Fruit fly (Drosophila melanogaster) whole organism: Measurements from ENCODE around the gene CG34028.

Experiments used
- CG8478 ChIP-seq: fragments of >200 bp; optimal IDR thresholded peaks from 2 replicates; lab custom pipeline; 2018; ENCODE audit warnings: inconsistent platforms
- Dll ChIP-seq: fragments of >200 bp; optimal IDR thresholded peaks from 2 replicates; lab custom pipeline; 2017
- EcR ChIP-seq, 2 experiments: fragments of >200 bp; optimal IDR thresholded peaks; 2 replicates each; lab custom pipeline; 2017; ENCODE audit warnings: missing biosample characterization in 2 of 2, missing genetic modification characterization in 2 of 2, missing genetic modification reagents in 2 of 2
- pan ChIP-seq: fragments of >200 bp; optimal IDR thresholded peaks from 2 replicates; lab custom pipeline; 2017
- psq ChIP-seq: fragments of >200 bp; optimal IDR thresholded peaks from 2 replicates; lab custom pipeline; 2017
- usp ChIP-seq: fragments of >200 bp; optimal IDR thresholded peaks from 2 replicates; lab custom pipeline; 2017; ENCODE audit warnings: missing biosample characterization, missing genetic modification characterization, mixed read lengths

CG34028 gene

DNA sequence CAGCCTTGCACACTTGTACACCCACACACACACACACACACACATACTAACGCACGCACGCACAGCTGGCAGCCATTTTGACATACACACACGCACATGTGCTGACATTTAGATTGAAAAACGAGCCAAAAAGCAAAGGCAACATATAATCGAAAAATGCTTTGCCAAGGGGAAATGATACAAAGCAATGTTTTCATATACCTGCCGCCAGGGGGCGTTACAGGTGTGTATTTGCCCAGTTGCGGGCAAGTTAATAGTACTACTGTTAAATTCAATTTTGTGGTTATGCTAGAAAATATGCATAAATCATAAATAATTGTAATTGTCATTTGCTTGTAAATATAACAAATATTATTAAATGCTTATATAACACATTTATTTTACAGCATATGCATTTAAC lies 21.1 kb downstream of the CG34028 start:
- TF ChIP-seq CG8478 (lab: Kevin White, UChicago) (no peak), usp (no peak), Dll (no peak), psq (lab: Kevin White, UChicago) (no peak), EcR (GFP tag; optimal IDR thresholded peaks at IDR 0.05; lab: Kevin White, UChicago) (no peak), pan (lab: Kevin White, UChicago) (no peak)

DNA sequence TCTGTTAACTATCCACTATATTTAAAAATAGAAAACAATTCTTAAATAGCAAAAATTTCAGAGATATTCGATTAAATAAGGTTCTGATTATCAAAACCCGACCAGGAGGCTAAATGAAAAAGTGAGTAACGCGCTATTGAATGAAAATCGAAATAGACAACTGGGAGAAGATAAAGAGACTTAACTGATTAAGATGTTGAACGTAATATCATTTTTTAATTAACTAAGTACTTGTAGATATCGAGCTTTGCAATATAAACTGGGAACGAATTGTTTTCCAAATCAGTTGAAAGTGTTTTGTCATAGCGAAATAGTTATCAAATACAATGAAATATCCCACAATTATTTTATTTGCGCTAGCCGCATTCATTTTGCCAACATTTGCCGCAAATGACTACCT lies 22.2 kb downstream of the CG34028 start, which contains the start of gene CG34026:
TSS of gene CG34026 (plus strand) at position 301 of the 400 bp plus-strand sequence.
- TF ChIP-seq psq (lab: Kevin White, UChicago), result no peak
- no peak for TF ChIP-seq CG8478 (lab: Kevin White, UChicago)
- TF ChIP-seq EcR (GFP tag; optimal IDR thresholded peaks at IDR 0.05; lab: Kevin White, UChicago), result no peak
- no peak for TF ChIP-seq pan (lab: Kevin White, UChicago)
- no peak for TF ChIP-seq usp
- TF ChIP-seq Dll, result no peak

DNA sequence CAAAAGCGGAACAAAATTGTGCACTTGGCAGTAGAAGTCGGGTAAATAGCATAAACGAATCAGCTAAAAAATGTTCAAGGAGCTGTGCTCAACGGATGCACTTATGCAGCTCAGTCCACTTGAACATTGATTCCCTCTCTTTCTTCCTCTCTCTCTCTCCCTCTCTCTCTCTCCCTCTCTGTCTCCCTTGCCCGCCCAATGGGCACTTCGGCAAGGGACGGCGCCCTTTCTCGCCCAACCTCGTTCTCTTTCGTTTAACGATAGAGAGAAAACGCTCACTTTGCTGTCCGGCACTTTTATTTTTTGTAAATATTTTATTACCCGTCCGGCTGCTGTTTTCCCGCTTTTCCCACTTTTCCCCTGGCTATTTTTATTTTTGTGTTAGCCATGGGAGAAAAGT lies 33.1 kb downstream of the CG34028 start:
- TF ChIP-seq CG8478 (lab: Kevin White, UChicago), result no peak
- TF ChIP-seq Dll, result no peak
- no peak for TF ChIP-seq pan (lab: Kevin White, UChicago)
- TF ChIP-seq EcR (GFP tag; optimal IDR thresholded peaks at IDR 0.05; lab: Kevin White, UChicago), result no peak
- TF ChIP-seq usp, result no peak
- no peak for TF ChIP-seq psq (lab: Kevin White, UChicago)

DNA sequence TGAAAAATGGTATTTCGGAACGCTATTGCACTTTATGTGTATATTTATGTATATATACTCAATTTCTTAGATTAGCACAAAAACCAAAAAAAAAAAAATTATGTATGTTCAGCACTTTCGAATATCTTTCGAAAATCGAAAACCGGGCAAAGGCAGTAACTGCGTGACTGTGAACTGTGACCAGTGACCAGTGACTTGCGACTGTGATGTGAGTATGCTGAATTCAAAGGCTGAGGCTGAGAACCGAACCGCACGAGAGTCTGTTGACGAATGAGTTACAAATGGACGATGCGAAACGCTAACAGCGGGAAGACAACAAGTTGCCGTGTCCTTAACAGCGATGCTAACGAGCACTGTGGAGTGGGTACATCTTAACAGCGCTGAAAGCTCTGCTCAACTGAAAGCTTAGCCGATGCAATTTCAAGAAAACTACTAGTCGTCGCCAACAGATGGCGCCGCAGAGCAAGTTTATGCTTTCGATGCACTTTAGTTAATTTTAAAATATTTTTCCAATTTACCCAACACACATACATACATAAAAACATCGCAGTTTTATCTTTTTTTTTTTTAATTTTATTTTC lies 39.3 kb downstream of the CG34028 start, which contains the start of gene CG32700:
TSS of gene CG32700 (minus strand) at position 274 of the 581 bp plus-strand sequence.
- TF ChIP-seq pan (lab: Kevin White, UChicago), result no peak
- TF ChIP-seq psq (lab: Kevin White, UChicago), result no peak
- TF ChIP-seq usp, result no peak
- TF ChIP-seq Dll, result no peak
- TF ChIP-seq CG8478 (lab: Kevin White, UChicago), result no peak
- no peak for TF ChIP-seq EcR (GFP tag; optimal IDR thresholded peaks at IDR 0.05; lab: Kevin White, UChicago)

DNA sequence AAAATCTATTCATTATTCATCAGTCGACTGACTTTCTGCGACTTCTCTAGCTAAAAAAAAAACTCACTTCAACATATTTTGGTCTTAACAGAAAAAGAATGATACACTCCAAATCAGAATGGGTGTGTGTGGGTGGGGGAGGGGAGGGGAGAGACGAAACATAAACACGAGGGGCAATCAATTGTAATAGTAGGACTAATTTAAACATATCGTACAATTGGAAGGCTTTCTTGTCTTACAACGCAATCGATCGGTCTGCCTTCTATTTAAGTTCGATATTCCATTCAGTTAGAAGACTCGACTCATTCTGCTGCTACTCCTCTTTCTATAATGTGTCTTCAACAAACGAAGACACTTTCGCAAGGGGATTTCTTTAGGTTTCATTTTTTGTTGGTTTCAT lies 39.9 kb downstream of the CG34028 start:
- no peak for TF ChIP-seq EcR (GFP tag; optimal IDR thresholded peaks at IDR 0.05; lab: Kevin White, UChicago)
- no peak for TF ChIP-seq usp
- TF ChIP-seq CG8478 (lab: Kevin White, UChicago), result no peak
- no peak for TF ChIP-seq pan (lab: Kevin White, UChicago)
- TF ChIP-seq psq (lab: Kevin White, UChicago), result no peak
- no peak for TF ChIP-seq Dll

DNA sequence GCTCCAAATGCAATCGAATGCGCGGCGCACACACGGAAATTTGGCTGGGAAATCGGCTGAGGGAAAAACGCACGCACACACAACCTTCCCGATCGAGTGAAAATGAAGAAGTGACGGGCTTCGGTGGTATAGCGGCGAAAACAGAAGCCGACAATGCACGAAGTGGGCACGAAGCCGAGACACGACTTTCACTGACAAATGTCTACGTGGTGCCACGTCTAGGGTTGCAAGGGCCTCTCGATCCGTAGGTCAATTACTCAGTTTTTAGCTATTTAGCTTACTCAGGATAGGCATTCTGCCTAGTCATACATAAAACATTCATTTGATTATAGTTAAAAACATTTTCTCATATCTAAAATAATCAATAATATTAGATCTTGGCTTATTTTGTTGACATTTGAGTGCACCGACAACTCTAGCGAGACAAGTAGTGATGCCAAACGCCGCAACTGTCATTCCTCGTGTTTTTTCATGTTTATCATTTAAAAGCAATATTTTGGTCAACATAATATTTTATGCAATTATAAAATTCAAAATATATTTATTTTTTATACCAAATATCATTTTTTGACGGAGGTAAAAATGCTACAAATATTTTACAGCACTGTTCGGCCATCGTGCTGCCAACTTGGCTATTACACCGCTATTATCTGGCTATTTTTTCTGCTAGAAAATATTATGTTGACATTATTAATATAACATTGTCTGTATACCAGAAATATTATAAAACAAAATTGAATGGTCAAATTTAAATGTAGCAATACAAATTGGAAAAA lies 42.4 kb downstream of the CG34028 start:
- no peak for TF ChIP-seq EcR (GFP tag; optimal IDR thresholded peaks at IDR 0.05; lab: Kevin White, UChicago)

DNA sequence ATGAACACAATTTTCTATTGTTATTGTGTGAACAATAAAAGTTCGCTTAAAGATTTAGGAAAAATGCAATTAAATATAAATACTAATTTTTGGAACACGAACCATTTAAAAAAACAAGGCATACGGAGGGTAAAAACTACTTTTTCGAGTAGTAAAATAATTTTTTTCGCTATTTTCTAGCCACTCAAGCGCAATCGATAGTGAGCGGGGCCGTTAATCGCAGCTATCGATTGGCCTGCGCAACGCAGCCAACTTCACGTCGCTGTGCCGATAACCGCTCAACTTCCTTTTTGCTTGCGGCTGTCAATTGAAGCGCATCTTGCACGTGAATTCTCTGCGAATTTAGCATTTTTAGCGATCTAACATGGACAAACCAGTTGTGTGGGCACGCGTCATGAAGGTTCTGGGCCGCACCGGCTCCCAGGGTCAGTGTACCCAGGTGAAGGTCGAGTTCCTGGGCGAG lies 43.1 kb downstream of the CG34028 start, which contains the start of gene RpS28b:
TSS of gene RpS28b (plus strand) at position 278 of the 463 bp plus-strand sequence.
- TF ChIP-seq usp, result no peak
- TF ChIP-seq psq (lab: Kevin White, UChicago), result no peak
- TF ChIP-seq CG8478 (lab: Kevin White, UChicago), result no peak
- TF ChIP-seq pan (lab: Kevin White, UChicago), result no peak
- no peak for TF ChIP-seq Dll
- no peak for TF ChIP-seq EcR (GFP tag; optimal IDR thresholded peaks at IDR 0.05; lab: Kevin White, UChicago)

DNA sequence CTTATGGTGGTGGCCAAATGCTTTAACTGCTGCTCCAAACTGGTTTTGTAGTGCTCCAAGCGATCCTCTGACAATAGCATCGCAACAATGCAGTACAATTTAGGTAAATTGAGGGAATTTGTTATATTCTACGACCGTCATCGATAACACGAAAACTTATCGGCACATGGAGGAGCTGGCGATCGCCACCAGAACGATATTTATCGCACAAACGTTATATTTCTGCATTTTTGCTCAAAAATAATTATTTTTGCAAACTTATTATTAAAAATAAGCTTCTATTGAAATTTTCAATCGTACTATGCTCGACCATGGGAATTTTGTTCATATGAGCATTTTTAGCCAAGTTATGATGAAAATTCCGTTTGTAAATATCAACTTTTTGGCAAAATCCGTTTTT lies 45.1 kb downstream of the CG34028 start, which contains the start of gene CG15317:
TSS of gene CG15317 (minus strand) at position 148 of the 400 bp plus-strand sequence.
- TF ChIP-seq CG8478 (lab: Kevin White, UChicago), result no peak
- no peak for TF ChIP-seq Dll
- TF ChIP-seq psq (lab: Kevin White, UChicago), result no peak
- TF ChIP-seq pan (lab: Kevin White, UChicago), result no peak
- TF ChIP-seq EcR (GFP tag; optimal IDR thresholded peaks at IDR 0.05; lab: Kevin White, UChicago), result no peak
- TF ChIP-seq usp, result no peak
